Worm (Caenorhabditis elegans) whole organism, young adult: ENCODE results near the gene sre-45.

Experiments used
- B0019.2 ChIP-seq: fragments of 200-800 bp; sonication (Bioruptor generic); conservative IDR thresholded peaks from 2 replicates; pipeline ENCODE4 v1.3.6; 2022; ENCODE audit warnings: missing genetic modification reagents, missing genetic modification characterization, missing compliant biosample characterization
- B0261.1 ChIP-seq: sonication (generic microtip); optimal IDR thresholded peaks from 2 replicates; lab custom pipeline; 2016; ENCODE audit warnings: mild to moderate bottlenecking, missing genetic modification characterization, moderate library complexity, missing compliant biosample characterization
- B0336.3 ChIP-seq: fragments of 200-800 bp; sonication (Bioruptor generic); IDR thresholded peaks from 2 replicates; pipeline ENCODE4 v1.3.6; 2022; ENCODE audit warnings: missing genetic modification characterization, missing compliant biosample characterization
- C06A6.2 ChIP-seq: fragments of 200-800 bp; sonication (Bioruptor generic); conservative IDR thresholded peaks from 2 replicates; pipeline ENCODE4 v1.3.6; 2022; ENCODE audit warnings: missing genetic modification characterization, missing compliant biosample characterization
- F10E7.11 ChIP-seq: sonication (generic microtip); optimal IDR thresholded peaks from 2 replicates; lab custom pipeline; 2017; ENCODE audit warnings: mild to moderate bottlenecking, missing genetic modification characterization, moderate library complexity, missing compliant biosample characterization
- F37B4.10 ChIP-seq: fragments of 200-800 bp; sonication (Bioruptor generic); IDR thresholded peaks from 2 replicates; pipeline ENCODE4 v1.3.6; 2022; ENCODE audit warnings: missing genetic modification characterization, missing compliant biosample characterization
- F57C9.4 ChIP-seq: sonication (generic microtip); optimal IDR thresholded peaks from 2 replicates; lab custom pipeline; 2017; ENCODE audit warnings: mild to moderate bottlenecking, missing genetic modification characterization, missing compliant biosample characterization
- Y53F4B.3 ChIP-seq: fragments of 200-800 bp; sonication (Bioruptor generic); IDR thresholded peaks from 2 replicates; pipeline ENCODE4 v1.3.6; 2022; ENCODE audit warnings: missing genetic modification reagents, missing genetic modification characterization, missing compliant biosample characterization
- Y79H2A.3 ChIP-seq: fragments of 200-800 bp; sonication (Bioruptor generic); conservative IDR thresholded peaks from 2 replicates; pipeline ENCODE4 v1.3.6; 2022; ENCODE audit warnings: missing genetic modification reagents, missing genetic modification characterization, missing compliant biosample characterization
- ZK185.1 ChIP-seq: sonication (generic microtip); optimal IDR thresholded peaks from 2 replicates; lab custom pipeline; 2016; ENCODE audit warnings: mild to moderate bottlenecking, missing genetic modification characterization, missing compliant biosample characterization; ENCODE audit not compliant: poor library complexity, severe bottlenecking
- ama-1 ChIP-seq, 3 experiments: fragments of 150-350 bp in 1 of 3; sonication (generic microtip) in 2 of 3; optimal IDR thresholded peaks; 2 replicates each; lab custom pipeline; 2014 to 2018; ENCODE audit warnings: missing biosample characterization in 2 of 3, missing genetic modification characterization in 2 of 3, missing genetic modification reagents in 2 of 3
- aptf-2 ChIP-seq: fragments of 200-800 bp; sonication (Bioruptor generic); conservative IDR thresholded peaks from 2 replicates; pipeline ENCODE4 v1.3.6; 2022; ENCODE audit warnings: missing genetic modification reagents, missing genetic modification characterization, missing compliant biosample characterization
- attf-6 ChIP-seq: fragments of 200-800 bp; sonication (Bioruptor generic); IDR thresholded peaks from 2 replicates; pipeline ENCODE4 v1.3.6; 2022; ENCODE audit warnings: missing genetic modification reagents, missing genetic modification characterization, missing compliant biosample characterization
- cebp-2 ChIP-seq: fragments of 200-800 bp; sonication (Bioruptor generic); IDR thresholded peaks from 2 replicates; pipeline ENCODE4 v1.3.6; 2022; ENCODE audit warnings: missing genetic modification characterization, missing compliant biosample characterization
- ceh-100 ChIP-seq: fragments of 200-800 bp; sonication (Bioruptor generic); IDR thresholded peaks from 2 replicates; pipeline ENCODE4 v1.3.6; 2022; ENCODE audit warnings: missing genetic modification reagents, missing genetic modification characterization, missing compliant biosample characterization
- ceh-27 ChIP-seq: fragments of 200-800 bp; sonication (Bioruptor generic); optimal IDR thresholded peaks from 2 replicates; lab custom pipeline; 2018; ENCODE audit warnings: mild to moderate bottlenecking, missing genetic modification characterization, moderate library complexity, missing compliant biosample characterization
- dox-1 ChIP-seq: fragments of 200-800 bp; sonication (Bioruptor generic); IDR thresholded peaks from 2 replicates; pipeline ENCODE4 v1.3.6; 2022; ENCODE audit warnings: missing genetic modification reagents, missing genetic modification characterization, missing compliant biosample characterization
- efl-1 ChIP-seq: fragments of 150-350 bp; optimal IDR thresholded peaks from 2 replicates; lab custom pipeline; 2014; ENCODE audit warnings: missing biosample characterization, missing genetic modification reagents, missing genetic modification characterization
- ekl-4 ChIP-seq: fragments of 200-800 bp; sonication (Bioruptor generic); IDR thresholded peaks from 2 replicates; pipeline ENCODE4 v1.3.6; 2022; ENCODE audit warnings: missing genetic modification reagents, missing genetic modification characterization, missing compliant biosample characterization
- him-1 ChIP-seq: sonication (generic microtip); optimal IDR thresholded peaks from 2 replicates; lab custom pipeline; 2016; ENCODE audit warnings: missing genotype, missing genetic modification reagents, missing genetic modification characterization, missing compliant biosample characterization
- hmg-1.2 ChIP-seq: fragments of 200-800 bp; sonication (Bioruptor generic); IDR thresholded peaks from 2 replicates; pipeline ENCODE4 v1.3.6; 2022; ENCODE audit warnings: missing genetic modification reagents, missing genetic modification characterization, missing compliant biosample characterization
- hmg-20 ChIP-seq: fragments of 200-800 bp; sonication (Bioruptor generic); IDR thresholded peaks from 2 replicates; pipeline ENCODE4 v1.3.6; 2022; ENCODE audit warnings: missing genetic modification reagents, missing genetic modification characterization, missing compliant biosample characterization
- hsf-1 ChIP-seq: fragments of 200-800 bp; sonication (Bioruptor generic); IDR thresholded peaks from 2 replicates; pipeline ENCODE4 v1.3.6; 2022; ENCODE audit warnings: missing genetic modification reagents, missing genetic modification characterization, missing compliant biosample characterization
- lag-1 ChIP-seq: fragments of 200-800 bp; sonication (Bioruptor generic); IDR thresholded peaks from 2 replicates; pipeline ENCODE4 v1.3.6; 2022; ENCODE audit warnings: missing genetic modification reagents, missing genetic modification characterization, missing compliant biosample characterization
- lin-26 ChIP-seq: fragments of 200-800 bp; sonication (Bioruptor generic); IDR thresholded peaks from 2 replicates; pipeline ENCODE4 v1.3.6; 2022; ENCODE audit warnings: missing genetic modification reagents, missing genetic modification characterization, missing compliant biosample characterization
- lsl-1 ChIP-seq: fragments of 200-800 bp; sonication (Bioruptor generic); optimal IDR thresholded peaks from 2 replicates; lab custom pipeline; 2018; ENCODE audit warnings: mild to moderate bottlenecking, missing genetic modification characterization, moderate library complexity, missing compliant biosample characterization
- lsy-27 ChIP-seq: sonication (generic microtip); optimal IDR thresholded peaks from 2 replicates; lab custom pipeline; 2017; ENCODE audit warnings: missing genetic modification characterization, mild to moderate bottlenecking, missing compliant biosample characterization, antibody characterized with exemption, missing genotype, borderline replicate concordance; ENCODE audit not compliant: insufficient read depth
- mcd-1 ChIP-seq: fragments of 200-800 bp; sonication (Bioruptor generic); IDR thresholded peaks from 2 replicates; pipeline ENCODE4 v1.3.6; 2022; ENCODE audit warnings: missing genetic modification reagents, missing genetic modification characterization, missing compliant biosample characterization
- mxl-1 ChIP-seq: sonication (generic microtip); optimal IDR thresholded peaks from 2 replicates; lab custom pipeline; 2016; ENCODE audit warnings: missing genetic modification characterization, missing compliant biosample characterization
- nfya-1 ChIP-seq: sonication (generic microtip); optimal IDR thresholded peaks from 2 replicates; lab custom pipeline; 2017; ENCODE audit warnings: antibody characterized with exemption, missing compliant biosample characterization, missing genetic modification characterization, borderline replicate concordance; ENCODE audit not compliant: insufficient read depth
- nhr-179 ChIP-seq: sonication (generic microtip); optimal IDR thresholded peaks from 2 replicates; lab custom pipeline; 2016; ENCODE audit warnings: mild to moderate bottlenecking, missing genetic modification characterization, missing compliant biosample characterization
- pha-4 ChIP-seq: fragments of 150-350 bp; sonication (generic microtip); optimal IDR thresholded peaks from 2 replicates; lab custom pipeline; 2014; ENCODE audit warnings: missing biosample characterization, missing genetic modification reagents, missing genetic modification characterization
- rcor-1 ChIP-seq: fragments of 200-800 bp; sonication (Bioruptor generic); IDR thresholded peaks from 2 replicates; pipeline ENCODE4 v1.3.6; 2022; ENCODE audit warnings: missing genetic modification reagents, missing genetic modification characterization, missing compliant biosample characterization
- rec-8 ChIP-seq, 2 experiments: sonication (generic microtip); optimal IDR thresholded peaks; 2 replicates each; lab custom pipeline; 2016; ENCODE audit warnings: mild to moderate bottlenecking in 2 of 2, missing genetic modification characterization in 2 of 2, missing genetic modification reagents in 2 of 2, missing genotype in 2 of 2, missing biosample characterization in 1 of 2, missing compliant biosample characterization in 1 of 2, moderate library complexity in 1 of 2
- repo-1 ChIP-seq: sonication (generic microtip); optimal IDR thresholded peaks from 2 replicates; lab custom pipeline; 2017; ENCODE audit warnings: mild to moderate bottlenecking, missing genetic modification characterization, missing compliant biosample characterization
- rpc-1 ChIP-seq, 2 experiments: fragments of 150-350 bp in 1 of 2; sonication (generic microtip) in 1 of 2; optimal IDR thresholded peaks; 2 replicates each; lab custom pipeline; 2014 to 2018; ENCODE audit warnings: missing biosample characterization in 1 of 2, missing genetic modification characterization in 1 of 2, missing genetic modification reagents in 1 of 2, missing genotype in 1 of 2
- snpc-1.1 ChIP-seq: sonication (generic microtip); optimal IDR thresholded peaks from 2 replicates; lab custom pipeline; 2017; ENCODE audit warnings: missing genetic modification characterization, mild to moderate bottlenecking, missing compliant biosample characterization, antibody characterized with exemption, moderate library complexity, missing genotype, missing genetic modification reagents; ENCODE audit not compliant: insufficient read depth
- snpc-3.4 ChIP-seq: sonication (generic microtip); optimal IDR thresholded peaks from 2 replicates; lab custom pipeline; 2017; ENCODE audit warnings: missing genetic modification characterization, mild to moderate bottlenecking, missing compliant biosample characterization, antibody characterized with exemption, moderate library complexity, missing genotype, missing genetic modification reagents
- snpc-4 ChIP-seq, 5 experiments: fragments of 150-350 bp in 1 of 5; sonication (generic microtip) in 4 of 5; optimal IDR thresholded peaks; 2 replicates each; lab custom pipeline; 2014 to 2018; ENCODE audit warnings: missing genetic modification characterization in 5 of 5, missing biosample characterization in 3 of 5, antibody characterized with exemption in 2 of 5, mild to moderate bottlenecking in 2 of 5, missing compliant biosample characterization in 2 of 5, missing genotype in 2 of 5, moderate library complexity in 2 of 5, missing genetic modification reagents in 1 of 5
- tbp1 ChIP-seq: fragments of 200-800 bp; sonication (Bioruptor generic); optimal IDR thresholded peaks from 2 replicates; lab custom pipeline; 2018; ENCODE audit warnings: mild to moderate bottlenecking, missing genetic modification characterization, missing compliant biosample characterization
- unc-130 ChIP-seq: sonication (generic microtip); optimal IDR thresholded peaks from 2 replicates; lab custom pipeline; 2016; ENCODE audit warnings: missing genetic modification reagents, missing genetic modification characterization, missing compliant biosample characterization
- xnd-1 ChIP-seq: sonication (generic microtip); optimal IDR thresholded peaks from 2 replicates; lab custom pipeline; 2016; ENCODE audit warnings: missing genotype, missing genetic modification reagents, missing genetic modification characterization, missing compliant biosample characterization
- zfh-2 ChIP-seq: fragments of 200-800 bp; sonication (Bioruptor generic); conservative IDR thresholded peaks from 2 replicates; pipeline ENCODE4 v1.3.6; 2022; ENCODE audit warnings: missing genetic modification reagents, missing genetic modification characterization, missing compliant biosample characterization
- zim-3 ChIP-seq: sonication (generic microtip); optimal IDR thresholded peaks from 2 replicates; lab custom pipeline; 2017; ENCODE audit warnings: mild to moderate bottlenecking, missing genetic modification characterization, moderate library complexity, missing compliant biosample characterization
- ztf-25 ChIP-seq: fragments of 200-800 bp; sonication (Bioruptor generic); IDR thresholded peaks from 2 replicates; pipeline ENCODE4 v1.3.6; 2022; ENCODE audit warnings: missing genetic modification reagents, missing genetic modification characterization, missing compliant biosample characterization

The sre-45 gene

ce11 chrII:13521977-13522404 is 4.3 kb downstream of the sre-45 start (continued):
- TF ChIP-seq C06A6.2 (GFP tag; lab: Robert Waterston, UW) (no peak), B0261.1 (no peak), efl-1 (peak; percentile 30), hmg-1.2 (GFP tag; lab: Robert Waterston, UW) (peak; percentile 93), tbp1 (GFP tag; lab: Kevin White, UChicago) (peak; percentile 76), ZK185.1 (tag; lab: Kevin White, UChicago) (no peak), mcd-1 (GFP tag; lab: Robert Waterston, UW) (peak; percentile 56), repo-1 (tag; lab: Kevin White, UChicago) (no peak), snpc-3.4 (tag; lab: Kevin White, UChicago) (peak; percentile 97), rcor-1 (GFP tag; lab: Robert Waterston, UW) (peak; percentile 78), zfh-2 (GFP tag; lab: Robert Waterston, UW) (0 out of 2 replicates have a peak, but pooled peaks have one; percentile 12), rpc-1 (optimal IDR thresholded peaks at IDR 0.05; lab: Kevin White, UChicago) (no peak), rpc-1 (tag; optimal IDR thresholded peaks at IDR 0.05; lab: Kevin White, UChicago) (no peak), F57C9.4 (tag; lab: Kevin White, UChicago) (no peak), him-1 (tag; lab: Kevin White, UChicago) (peak; percentile 99), ztf-25 (GFP tag; lab: Robert Waterston, UW) (peak; percentile 81; the same call in 1 of the 2 replicates), Y53F4B.3 (GFP tag; lab: Robert Waterston, UW) (0 out of 2 replicates have a peak, but pooled peaks have one; percentile 15), lsy-27 (tag; lab: Kevin White, UChicago) (no peak), ama-1 (optimal IDR thresholded peaks at IDR 0.05; lab: Kevin White, UChicago) (peak; percentile 54), ama-1 (GFP tag; optimal IDR thresholded peaks at IDR 0.05; lab: Kevin White, UChicago) (peak in 1 of 2 experiments; percentile 27), mxl-1 (tag; lab: Kevin White, UChicago) (no peak), hsf-1 (GFP tag; lab: Robert Waterston, UW) (peak; percentile 68), unc-130 (GFP tag; lab: Kevin White, UChicago) (peak; percentile 67), Y79H2A.3 (GFP tag; lab: Robert Waterston, UW) (peak; percentile 76), lag-1 (GFP tag; lab: Robert Waterston, UW) (no peak), F37B4.10 (no peak), pha-4 (tag; lab: Kevin White, UChicago) (no peak), xnd-1 (tag; lab: Kevin White, UChicago) (peak; percentile 58), aptf-2 (GFP tag; lab: Robert Waterston, UW) (peak; percentile 86), ceh-100 (GFP tag; lab: Robert Waterston, UW) (peak; percentile 54), cebp-2 (GFP tag; lab: Robert Waterston, UW) (0 out of 2 replicates have a peak, but pooled peaks have one; percentile 8), F10E7.11 (tag; lab: Kevin White, UChicago) (peak; percentile 29), rec-8 (tag; optimal IDR thresholded peaks at IDR 0.05; lab: Kevin White, UChicago) (peak in 1 of 2 experiments; percentile 51), hmg-20 (0 out of 2 replicates have a peak, but pooled peaks have one; percentile 41), snpc-1.1 (peak; percentile 98), zim-3 (tag; lab: Kevin White, UChicago) (no peak), dox-1 (GFP tag; lab: Robert Waterston, UW) (peak; percentile 68), snpc-4 (GFP tag; optimal IDR thresholded peaks at IDR 0.05; lab: Kevin White, UChicago) (peak; percentile 97), snpc-4 (tag; optimal IDR thresholded peaks at IDR 0.05; lab: Kevin White, UChicago) (peak; percentile 94 to 98 (median 96)), B0019.2 (GFP tag; lab: Robert Waterston, UW) (0 out of 2 replicates have a peak, but pooled peaks have one; percentile 50), ceh-27 (GFP tag; lab: Kevin White, UChicago) (peak; percentile 26), lsl-1 (GFP tag; lab: Kevin White, UChicago) (peak; percentile 76), lin-26 (peak; percentile 83), nhr-179 (no peak), attf-6 (GFP tag; lab: Robert Waterston, UW) (peak; percentile 96), ekl-4 (GFP tag; lab: Robert Waterston, UW) (peak; percentile 87), B0336.3 (GFP tag; lab: Robert Waterston, UW) (peak; percentile 52; the same call in 1 of the 2 replicates), nfya-1 (no peak)
